Fruit fly (Drosophila melanogaster): ENCODE data around the gene Sras.

Sras gene

DNA sequence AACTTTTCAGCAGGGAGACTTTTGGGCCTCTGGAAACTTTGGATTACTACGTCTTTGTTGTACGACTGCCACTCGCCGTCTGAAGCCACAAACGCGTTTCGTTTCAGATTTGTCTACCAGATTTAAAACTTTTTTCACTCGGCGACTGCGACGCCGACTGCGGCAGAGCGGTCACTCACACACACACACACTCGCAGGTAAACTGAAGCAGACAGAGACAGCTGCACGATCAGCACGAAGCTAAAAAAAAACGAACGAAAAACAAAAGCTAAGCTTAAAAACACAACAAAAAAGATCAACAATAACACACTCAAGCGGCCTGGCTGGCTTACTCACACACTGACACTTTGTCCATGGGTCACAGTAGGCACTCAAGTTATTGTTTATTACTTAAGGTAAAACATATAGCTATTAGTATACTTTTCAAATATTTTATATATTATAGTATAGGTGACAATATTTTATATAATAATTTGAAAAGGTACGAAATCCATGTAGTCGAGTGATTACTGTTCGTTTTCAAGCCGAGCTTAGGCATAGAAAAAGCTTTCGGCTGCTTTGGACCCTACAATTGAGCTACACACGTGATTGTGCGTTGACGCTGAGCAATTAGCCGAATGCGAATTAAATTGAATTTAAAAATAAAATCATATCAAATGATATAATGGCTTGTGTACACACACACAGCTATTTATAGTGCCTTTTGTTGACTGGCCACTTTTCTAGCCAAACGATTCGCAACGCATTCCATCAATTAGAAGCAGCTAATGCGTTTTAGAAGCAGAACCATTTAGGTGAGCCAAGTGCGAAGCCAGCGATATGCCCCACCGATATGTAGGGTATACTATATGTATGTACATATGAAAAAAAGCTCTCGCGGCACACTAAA is 13.9 kb downstream of the Sras start, which contains the start of gene Msr-110 (continued):
- TF ChIP-seq CG3919 (GFP tag; optimal IDR thresholded peaks at IDR 0.05): peak; percentile 93
- TF ChIP-seq CG32006 (GFP tag; optimal IDR thresholded peaks at IDR 0.05): peak; percentile 98
- peak; percentile 96 for TF ChIP-seq Sox102F (GFP tag; optimal IDR thresholded peaks at IDR 0.05)
- TF ChIP-seq CG9139 (GFP tag; optimal IDR thresholded peaks at IDR 0.05): peak; percentile 99
- peak; percentile 78 for TF ChIP-seq Sox14 (GFP tag; optimal IDR thresholded peaks at IDR 0.05)
- TF ChIP-seq spab (GFP tag; optimal IDR thresholded peaks at IDR 0.05): peak; percentile 95
- peak; percentile 91 for TF ChIP-seq OdsH (GFP tag; optimal IDR thresholded peaks at IDR 0.05)
- TF ChIP-seq Ets21C (GFP tag; optimal IDR thresholded peaks at IDR 0.05): peak; percentile 50
- TF ChIP-seq CG11902 (GFP tag; optimal IDR thresholded peaks at IDR 0.05): peak; percentile 84
- TF ChIP-seq CG11762 (GFP tag; optimal IDR thresholded peaks at IDR 0.05; ENCODE audit: insufficient read depth): peak; percentile 87
- TF ChIP-seq lz (GFP tag; optimal IDR thresholded peaks at IDR 0.05): peak; percentile 72
- TF ChIP-seq fd85E (GFP tag; optimal IDR thresholded peaks at IDR 0.05): peak; percentile 77
- TF ChIP-seq dsx (GFP tag; optimal IDR thresholded peaks at IDR 0.05; ENCODE audit: poor library complexity, severe bottlenecking): peak; percentile 74
- peak; percentile 95 for TF ChIP-seq CG34406 (GFP tag; optimal IDR thresholded peaks at IDR 0.05)
- TF ChIP-seq Hr4 (GFP tag; optimal IDR thresholded peaks at IDR 0.05): peak; percentile 98
- peak; percentile 97 for TF ChIP-seq CG8119 (GFP tag; IDR thresholded peaks at IDR 0.05)
- peak; percentile 83 for TF ChIP-seq Gug (GFP tag; IDR thresholded peaks at IDR 0.05)
- TF ChIP-seq acj6 (GFP tag; optimal IDR thresholded peaks at IDR 0.05): peak; percentile 89
- TF ChIP-seq eg (GFP tag; IDR thresholded peaks at IDR 0.05): peak; percentile 95
- TF ChIP-seq Eip78C (GFP tag): peak; percentile 97
- peak; percentile 97 for TF ChIP-seq CG16779 (tag; optimal IDR thresholded peaks at IDR 0.05)
- TF ChIP-seq Smox (GFP tag; optimal IDR thresholded peaks at IDR 0.05): peak; percentile 83
- TF ChIP-seq CG7368 (GFP tag; optimal IDR thresholded peaks at IDR 0.05): peak; percentile 86
- peak; percentile 92 for TF ChIP-seq CG10669 (GFP tag; optimal IDR thresholded peaks at IDR 0.05)
- peak; percentile 26 for TF ChIP-seq fkh (GFP tag; optimal IDR thresholded peaks at IDR 0.05)
- peak; percentile 87 for TF ChIP-seq Sox15 (GFP tag; optimal IDR thresholded peaks at IDR 0.05)
- TF ChIP-seq topi (GFP tag; optimal IDR thresholded peaks at IDR 0.05): peak; percentile 86
- TF ChIP-seq CG6163 (GFP tag; IDR thresholded peaks at IDR 0.05): peak; percentile 98
- TF ChIP-seq CG4318 (GFP tag; optimal IDR thresholded peaks at IDR 0.05): peak; percentile 97
- peak; percentile 97 for TF ChIP-seq net (GFP tag; optimal IDR thresholded peaks at IDR 0.05)
- TF ChIP-seq CG10631 (GFP tag; optimal IDR thresholded peaks at IDR 0.05): peak; percentile 92
- peak; percentile 97 for TF ChIP-seq CG15336 (GFP tag; IDR thresholded peaks at IDR 0.05)
- TF ChIP-seq CG8319 (GFP tag; optimal IDR thresholded peaks at IDR 0.05): peak; percentile 70
- peak; percentile 69 for TF ChIP-seq cyc (GFP tag; optimal IDR thresholded peaks at IDR 0.05)

DNA sequence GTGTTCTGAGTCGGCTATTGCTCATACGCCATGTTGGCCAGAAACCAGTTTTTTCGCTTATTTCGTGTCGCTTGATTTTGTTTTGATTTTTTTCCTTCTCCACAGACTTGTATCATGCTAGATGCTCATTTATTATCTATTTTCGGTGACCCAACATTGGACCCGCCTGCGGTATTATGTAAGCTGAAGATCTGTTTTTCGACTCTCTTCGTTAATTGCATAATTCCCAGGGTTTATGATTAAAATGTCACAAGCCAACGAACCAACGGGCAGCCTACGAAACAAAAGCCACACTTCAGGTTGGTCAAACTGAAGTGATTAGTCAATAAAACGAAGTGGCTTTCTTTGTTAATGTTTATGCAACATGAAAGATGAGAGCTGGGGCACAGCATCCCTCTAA is 15.0 kb downstream of the Sras start:
- TF ChIP-seq CG15336 (GFP tag; IDR thresholded peaks at IDR 0.05) (no peak), CG34406 (GFP tag; optimal IDR thresholded peaks at IDR 0.05) (no peak)

DNA sequence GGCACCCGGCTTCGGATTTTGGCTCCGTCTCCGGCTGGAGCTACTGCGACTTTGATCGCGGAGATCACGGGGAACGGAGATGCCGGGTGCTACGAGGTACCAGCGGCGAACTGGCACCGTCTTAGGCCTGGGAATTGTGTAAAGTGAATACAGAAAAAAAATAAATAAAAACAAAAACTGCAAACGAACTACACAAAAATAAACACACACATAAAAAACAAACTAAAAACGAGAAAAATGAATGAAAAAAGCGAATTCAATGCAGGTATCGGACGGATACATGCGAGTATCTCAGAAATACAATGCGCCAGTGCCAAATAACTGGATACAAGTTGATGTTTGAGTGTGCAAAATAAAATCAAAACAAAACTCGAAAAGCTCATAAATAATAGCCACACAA is 16.2 kb downstream of the Sras start:
- TF ChIP-seq vri (GFP tag; optimal IDR thresholded peaks at IDR 0.05) (no peak), Met (GFP tag; optimal IDR thresholded peaks at IDR 0.05) (no peak), CG7368 (GFP tag; optimal IDR thresholded peaks at IDR 0.05) (no peak), dac (GFP tag; optimal IDR thresholded peaks at IDR 0.05) (peak; percentile 7), CG8119 (GFP tag; IDR thresholded peaks at IDR 0.05) (peak; percentile 92), salr (GFP tag; optimal IDR thresholded peaks at IDR 0.05) (no peak), CG6276 (GFP tag; optimal IDR thresholded peaks at IDR 0.05) (peak; percentile 92), CG11294 (GFP tag; IDR thresholded peaks at IDR 0.05) (peak; percentile 39; the same call in 1 of the 2 replicates), Lpt (GFP tag; optimal IDR thresholded peaks at IDR 0.05) (peak; percentile 57), Eip78C (GFP tag) (peak; percentile 63), CG6163 (GFP tag; IDR thresholded peaks at IDR 0.05) (peak; percentile 81), Hr4 (GFP tag; optimal IDR thresholded peaks at IDR 0.05) (peak; percentile 39), Gug (GFP tag; IDR thresholded peaks at IDR 0.05) (0 out of 2 replicates have a peak, but pooled peaks have one; percentile 31), net (GFP tag; optimal IDR thresholded peaks at IDR 0.05) (peak; percentile 54), CG16779 (tag; optimal IDR thresholded peaks at IDR 0.05) (peak; percentile 59), fd85E (GFP tag; optimal IDR thresholded peaks at IDR 0.05) (no peak), CG15336 (GFP tag; IDR thresholded peaks at IDR 0.05) (peak; percentile 85), eg (GFP tag; IDR thresholded peaks at IDR 0.05) (peak; percentile 92), Hr39 (GFP tag; optimal IDR thresholded peaks at IDR 0.05) (no peak), CG11902 (GFP tag; optimal IDR thresholded peaks at IDR 0.05) (no peak), CG32006 (GFP tag; optimal IDR thresholded peaks at IDR 0.05) (peak; percentile 35), CG11762 (GFP tag; optimal IDR thresholded peaks at IDR 0.05; ENCODE audit: insufficient read depth) (no peak), topi (GFP tag; optimal IDR thresholded peaks at IDR 0.05) (no peak), Sox15 (GFP tag; optimal IDR thresholded peaks at IDR 0.05) (no peak)
